Worm (Caenorhabditis elegans): ENCODE data around the gene nhr-57.

- no peak for TF ChIP-seq eyg-1 (tag; optimal IDR thresholded peaks at IDR 0.05)
- TF ChIP-seq F13H6.1 (tag; optimal IDR thresholded peaks at IDR 0.05), result no peak
- TF ChIP-seq rnt-1 (tag; optimal IDR thresholded peaks at IDR 0.05), result no peak
- TF ChIP-seq hlh-6 (tag; optimal IDR thresholded peaks at IDR 0.05), result no peak
- TF ChIP-seq ceh-6 (GFP tag; optimal IDR thresholded peaks at IDR 0.05), result no peak
- no peak for TF ChIP-seq syd-9 (tag; optimal IDR thresholded peaks at IDR 0.05)
- TF ChIP-seq fkh-10 (GFP tag; optimal IDR thresholded peaks at IDR 0.05), result no peak
- TF ChIP-seq unc-42 (tag; optimal IDR thresholded peaks at IDR 0.05), result no peak
- no peak for TF ChIP-seq ahr-1 (tag; optimal IDR thresholded peaks at IDR 0.05)
Measured at ce11 chrV:4109873-4110272, 21.8 kb upstream of the nhr-57 start, which contains the start of gene clc-18.
